Worm (Caenorhabditis elegans) whole organism, L4 larva: ENCODE results near the gene tpst-2.

Experiments
- D1046.2 ChIP-seq: fragments of 200-800 bp; sonication (Bioruptor generic); IDR thresholded peaks from 2 replicates; pipeline ENCODE4 v1.3.6; 2022; ENCODE audit warnings: missing genetic modification characterization, missing compliant biosample characterization
- ZK546.5 ChIP-seq, 2 experiments: sonication (generic microtip); optimal IDR thresholded peaks; 2 replicates each; lab custom pipeline; 2017; ENCODE audit warnings: missing biosample characterization in 2 of 2, missing genetic modification characterization in 2 of 2
- ama-1 ChIP-seq: fragments of 150-350 bp; optimal IDR thresholded peaks from 2 replicates; lab custom pipeline; 2014; ENCODE audit warnings: inconsistent platforms, mixed read lengths
- ceh-44 ChIP-seq: fragments of 200-800 bp; sonication (Bioruptor generic); IDR thresholded peaks from 2 replicates; pipeline ENCODE4 v1.3.6; 2022; ENCODE audit warnings: missing genetic modification reagents, missing genetic modification characterization, missing compliant biosample characterization
- nhr-10 ChIP-seq: fragments of 150-350 bp; optimal IDR thresholded peaks from 2 replicates; lab custom pipeline; 2014; ENCODE audit warnings: missing biosample characterization, missing genetic modification characterization
- nhr-237 ChIP-seq: sonication (generic microtip); optimal IDR thresholded peaks from 2 replicates; lab custom pipeline; 2017; ENCODE audit warnings: missing biosample characterization, missing genetic modification characterization
- nhr-28 ChIP-seq: fragments of 150-350 bp; optimal IDR thresholded peaks from 2 replicates; lab custom pipeline; 2014; ENCODE audit warnings: missing biosample characterization, missing genetic modification characterization
- nhr-76 ChIP-seq: fragments of 150-350 bp; optimal IDR thresholded peaks from 2 replicates; lab custom pipeline; 2014; ENCODE audit warnings: missing biosample characterization, missing genetic modification characterization
- skn-1 ChIP-seq: fragments of 150-350 bp; optimal IDR thresholded peaks from 2 replicates; lab custom pipeline; 2014; ENCODE audit warnings: missing biosample characterization, missing genetic modification characterization
- unc-39 ChIP-seq: sonication (generic microtip); optimal IDR thresholded peaks from 2 replicates; lab custom pipeline; 2017; ENCODE audit warnings: missing biosample characterization, missing genetic modification characterization
- vab-7 ChIP-seq: fragments of 200-800 bp; sonication (Bioruptor generic); IDR thresholded peaks from 2 replicates; pipeline ENCODE4 v1.3.6; 2022; ENCODE audit warnings: missing genetic modification reagents, missing genetic modification characterization, missing compliant biosample characterization

- TF ChIP-seq nhr-10 (tag; lab: Kevin White, UChicago) (no peak), ceh-44 (GFP tag; lab: Robert Waterston, UW) (no peak), D1046.2 (no peak), nhr-237 (no peak), ZK546.5 (tag; optimal IDR thresholded peaks at IDR 0.05; lab: Kevin White, UChicago) (no peak), nhr-28 (no peak), vab-7 (GFP tag; lab: Robert Waterston, UW) (no peak), skn-1 (tag; lab: Kevin White, UChicago) (no peak), unc-39 (tag; lab: Kevin White, UChicago) (no peak), nhr-76 (no peak), ama-1 (lab: Kevin White, UChicago) (no peak)
Measured at ce11 chrIII:764404-764803, 6.7 kb upstream of the tpst-2 start.
